Worm (Caenorhabditis elegans) whole organism, mixed stage, embryonic: ENCODE data around the gene F53B2.5.

ENCODE experiments used
- nhr-76 ChIP-seq: sonication (generic microtip); optimal IDR thresholded peaks from 2 replicates; lab custom pipeline; 2017; ENCODE audit warnings: missing biosample characterization, missing genetic modification characterization
- ztf-11 ChIP-seq: fragments of 150-350 bp; optimal IDR thresholded peaks from 2 replicates; lab custom pipeline; 2014; ENCODE audit warnings: missing biosample characterization, missing genetic modification characterization

- TF ChIP-seq nhr-76 (tag; lab: Kevin White, UChicago) (no peak), ztf-11 (tag; lab: Kevin White, UChicago) (no peak)
These were observed 16.9 kb upstream of the F53B2.5 start, which contains the start of gene ipmk-1 for ce11 chrIV:12547824-12548223.
